Worm (Caenorhabditis elegans) whole organism, midembryonic: Measurements from ENCODE around the gene T28F3.11.

ENCODE experiments used
- T22C8.4 ChIP-seq: fragments of 200-800 bp; sonication (Bioruptor generic); IDR thresholded peaks from 2 replicates; pipeline ENCODE4 v1.3.6; 2022; ENCODE audit warnings: missing genetic modification characterization, missing compliant biosample characterization
- cog-1 ChIP-seq: sonication (generic microtip); optimal IDR thresholded peaks from 2 replicates; lab custom pipeline; 2016; ENCODE audit warnings: missing genetic modification characterization, missing compliant biosample characterization
- flt-1 ChIP-seq: fragments of 200-800 bp; sonication (Bioruptor generic); IDR thresholded peaks from 2 replicates; pipeline ENCODE4 v1.3.6; 2022; ENCODE audit warnings: missing genetic modification characterization, missing compliant biosample characterization
- klf-2 ChIP-seq: fragments of 200-800 bp; sonication (Bioruptor generic); conservative IDR thresholded peaks from 2 replicates; pipeline ENCODE4 v1.3.6; 2022; ENCODE audit warnings: missing genetic modification reagents, missing genetic modification characterization, missing compliant biosample characterization
- med-1 ChIP-seq: sonication (generic microtip); optimal IDR thresholded peaks from 2 replicates; lab custom pipeline; 2017; ENCODE audit warnings: missing genetic modification characterization, mild to moderate bottlenecking, missing compliant biosample characterization, antibody characterized with exemption, missing genetic modification reagents; ENCODE audit not compliant: insufficient read depth
- ref-1 ChIP-seq: fragments of 200-800 bp; sonication (Bioruptor generic); conservative IDR thresholded peaks from 2 replicates; pipeline ENCODE4 v1.3.6; 2022; ENCODE audit warnings: missing genetic modification reagents, missing genetic modification characterization, missing compliant biosample characterization
- tab-1 ChIP-seq: fragments of 200-800 bp; sonication (Bioruptor generic); IDR thresholded peaks from 2 replicates; pipeline ENCODE4 v1.3.6; 2022; ENCODE audit warnings: missing genetic modification characterization, missing compliant biosample characterization
- ztf-23 ChIP-seq: fragments of 200-800 bp; sonication (Bioruptor generic); IDR thresholded peaks from 2 replicates; pipeline ENCODE4 v1.3.6; 2022; ENCODE audit warnings: missing genetic modification reagents, missing genetic modification characterization, missing compliant biosample characterization
- ztf-29 ChIP-seq: fragments of 200-800 bp; sonication (Bioruptor generic); IDR thresholded peaks from 2 replicates; pipeline ENCODE4 v1.3.6; 2022; ENCODE audit warnings: missing genetic modification reagents, missing genetic modification characterization, missing compliant biosample characterization

The T28F3.11 gene

DNA sequence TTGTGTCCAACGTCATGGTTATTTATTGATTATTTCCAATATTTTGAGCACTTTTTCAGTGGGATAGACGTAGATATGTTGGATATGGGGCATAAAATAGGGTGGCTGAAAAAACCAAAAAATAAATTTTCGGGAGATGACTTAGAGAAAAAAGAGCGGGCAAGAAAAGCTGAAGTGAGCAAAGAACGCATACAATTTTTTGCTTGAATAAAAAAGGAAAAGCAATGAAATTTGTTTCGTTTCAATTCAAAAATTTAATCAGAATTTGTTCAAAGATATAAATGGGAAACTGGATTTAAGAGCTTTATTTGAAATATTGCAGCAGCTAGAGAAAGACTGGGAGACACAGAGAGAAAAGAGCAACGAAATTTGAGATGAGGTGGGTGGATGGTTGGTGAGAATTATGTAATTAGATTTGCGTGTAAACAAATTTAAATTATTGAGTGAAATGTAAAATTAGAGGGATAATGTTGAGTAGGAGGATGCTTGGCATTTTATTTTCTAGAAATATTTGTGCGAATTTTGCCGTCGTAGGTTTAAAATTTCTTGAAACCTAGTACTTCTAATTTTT is at the start of gene T28F3.11, which contains the start of gene slc-17.4:
T28F3.11 (minus strand) TSS at position 51 of the 571 bp plus-strand sequence.
slc-17.4 (minus strand) TSS at position 105 of the 571 bp plus-strand sequence.
- no peak for TF ChIP-seq flt-1
- TF ChIP-seq ztf-29 (GFP tag; lab: Robert Waterston, UW) = no peak
- no peak for TF ChIP-seq cog-1 (tag; lab: Kevin White, UChicago)
- TF ChIP-seq ref-1 (GFP tag; lab: Robert Waterston, UW) = no peak
- no peak for TF ChIP-seq ztf-23 (GFP tag; lab: Robert Waterston, UW)
- TF ChIP-seq med-1 (GFP tag; lab: Kevin White, UChicago) = no peak

ce11 chrIV:17341033-17341432 is 49.6 kb upstream of the T28F3.11 start:
- TF ChIP-seq klf-2 (GFP tag; lab: Robert Waterston, UW) (no peak), med-1 (GFP tag; lab: Kevin White, UChicago) (no peak), cog-1 (tag; lab: Kevin White, UChicago) (no peak), ztf-23 (GFP tag; lab: Robert Waterston, UW) (no peak), flt-1 (no peak), T22C8.4 (no peak), ref-1 (GFP tag; lab: Robert Waterston, UW) (no peak), tab-1 (GFP tag; lab: Robert Waterston, UW) (no peak), ztf-29 (GFP tag; lab: Robert Waterston, UW) (no peak)

DNA sequence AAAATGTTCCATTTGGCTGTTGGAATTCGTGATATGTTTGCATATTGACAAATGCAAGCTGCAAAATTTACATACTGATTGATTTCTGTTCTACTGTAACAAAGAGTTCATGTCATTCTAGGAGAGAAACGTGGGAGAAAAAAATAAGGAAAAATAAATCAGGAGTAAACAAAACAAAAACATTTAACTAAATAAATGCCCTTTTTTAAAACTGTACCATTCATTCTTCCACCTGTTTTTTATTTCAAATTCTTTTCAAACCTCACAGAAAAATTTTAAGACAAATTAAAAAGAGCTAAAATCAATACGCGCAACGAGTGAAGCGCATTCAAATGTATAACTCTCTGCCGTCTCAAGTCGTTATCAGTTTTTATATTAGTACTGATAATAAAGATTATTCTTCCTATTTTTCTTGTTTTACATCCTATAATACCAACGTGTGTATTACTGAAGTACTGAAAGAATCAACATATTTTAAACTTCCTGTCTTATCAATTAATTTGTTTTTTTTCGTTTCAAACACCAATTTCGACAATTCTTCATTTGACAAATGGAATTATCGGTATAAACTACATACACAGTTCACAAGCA is 47.5 kb upstream of the T28F3.11 start, which contains the start of gene C49C3.10:
C49C3.10 (minus strand) TSS at position 51 of the 591 bp plus-strand sequence.
- TF ChIP-seq ztf-29 (GFP tag; lab: Robert Waterston, UW) (no peak), klf-2 (GFP tag; lab: Robert Waterston, UW) (no peak), ref-1 (GFP tag; lab: Robert Waterston, UW) (no peak), med-1 (GFP tag; lab: Kevin White, UChicago) (no peak), cog-1 (tag; lab: Kevin White, UChicago) (no peak), flt-1 (no peak), T22C8.4 (no peak), tab-1 (GFP tag; lab: Robert Waterston, UW) (no peak), ztf-23 (GFP tag; lab: Robert Waterston, UW) (no peak)

DNA sequence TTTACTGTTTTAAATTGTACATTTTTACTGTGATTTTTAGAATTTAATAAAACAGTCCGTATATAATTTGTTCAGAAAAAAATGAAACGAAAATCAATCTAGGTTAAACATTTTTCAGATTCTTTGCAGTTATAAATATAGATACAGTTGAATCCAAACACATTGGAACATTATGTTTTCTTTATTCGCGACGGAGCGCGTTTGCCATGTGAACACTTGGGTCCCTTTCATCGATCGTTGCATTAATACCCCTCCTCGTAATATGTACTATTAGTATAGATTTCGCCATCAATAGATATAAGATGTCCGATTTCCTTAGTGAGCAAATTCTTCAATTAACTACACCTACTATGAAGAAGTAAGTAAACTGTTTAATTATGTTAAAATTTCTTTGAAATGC is 43.6 kb upstream of the T28F3.11 start, which contains the start of gene C49C3.8:
C49C3.8 (plus strand) TSS at position 173 of the 400 bp plus-strand sequence.
- TF ChIP-seq ztf-23 (GFP tag; lab: Robert Waterston, UW) (no peak), ref-1 (GFP tag; lab: Robert Waterston, UW) (no peak), flt-1 (no peak), T22C8.4 (no peak), med-1 (GFP tag; lab: Kevin White, UChicago) (no peak), klf-2 (GFP tag; lab: Robert Waterston, UW) (no peak), tab-1 (GFP tag; lab: Robert Waterston, UW) (no peak), ztf-29 (GFP tag; lab: Robert Waterston, UW) (no peak), cog-1 (tag; lab: Kevin White, UChicago) (no peak)

- TF ChIP-seq klf-2 (GFP tag; lab: Robert Waterston, UW) (no peak), ztf-29 (GFP tag; lab: Robert Waterston, UW) (no peak), tab-1 (GFP tag; lab: Robert Waterston, UW) (no peak), cog-1 (tag; lab: Kevin White, UChicago) (no peak), T22C8.4 (no peak), flt-1 (no peak), ref-1 (GFP tag; lab: Robert Waterston, UW) (no peak), ztf-23 (GFP tag; lab: Robert Waterston, UW) (no peak), med-1 (GFP tag; lab: Kevin White, UChicago) (no peak)
Observed at ce11 chrIV:17333542-17334281, 42.2 kb upstream of the T28F3.11 start, which contains the start of gene C49C3.15. Gene C49C3.15 (plus strand): TSS chrIV:17334231.

ce11 chrIV:17332261-17332660 is 40.8 kb upstream of the T28F3.11 start, which contains the start of gene C49C3.7:
Gene C49C3.7 (plus strand): TSS chrIV:17332561.
- TF ChIP-seq ztf-23 (GFP tag; lab: Robert Waterston, UW) (no peak), ref-1 (GFP tag; lab: Robert Waterston, UW) (no peak), T22C8.4 (no peak), flt-1 (no peak), cog-1 (tag; lab: Kevin White, UChicago) (no peak), ztf-29 (GFP tag; lab: Robert Waterston, UW) (no peak), klf-2 (GFP tag; lab: Robert Waterston, UW) (no peak), med-1 (GFP tag; lab: Kevin White, UChicago) (no peak), tab-1 (GFP tag; lab: Robert Waterston, UW) (no peak)

DNA sequence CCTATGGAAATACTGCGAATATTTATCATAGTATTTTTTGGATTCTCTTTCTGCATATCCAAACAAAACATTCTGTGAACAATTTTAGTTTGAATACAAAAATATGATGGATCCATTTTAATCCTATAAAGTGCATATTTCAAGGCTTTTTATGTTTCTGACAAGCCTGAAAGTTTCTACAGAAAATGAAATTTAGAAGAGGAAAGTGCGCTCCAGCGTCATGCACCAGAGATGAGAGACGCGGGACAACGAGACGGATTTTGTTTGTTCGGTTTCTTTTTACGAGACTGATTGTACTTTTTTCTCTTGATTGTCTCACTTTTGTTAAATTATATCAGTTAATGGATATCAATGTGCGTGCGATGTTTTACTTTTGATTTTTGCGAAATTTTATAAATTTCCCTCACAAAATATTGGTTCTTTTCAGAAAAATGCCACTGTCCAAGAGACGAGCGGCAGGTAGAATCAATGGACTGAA is 39.7 kb upstream of the T28F3.11 start, which contains the start of gene C49C3.6:
C49C3.6 (plus strand) TSS at position 428 of the 478 bp plus-strand sequence.
- TF ChIP-seq flt-1 = no peak
- TF ChIP-seq med-1 (GFP tag; lab: Kevin White, UChicago) = no peak
- TF ChIP-seq cog-1 (tag; lab: Kevin White, UChicago) = no peak
- no peak for TF ChIP-seq tab-1 (GFP tag; lab: Robert Waterston, UW)
- TF ChIP-seq T22C8.4 = no peak
- no peak for TF ChIP-seq ref-1 (GFP tag; lab: Robert Waterston, UW)
- no peak for TF ChIP-seq ztf-23 (GFP tag; lab: Robert Waterston, UW)

DNA sequence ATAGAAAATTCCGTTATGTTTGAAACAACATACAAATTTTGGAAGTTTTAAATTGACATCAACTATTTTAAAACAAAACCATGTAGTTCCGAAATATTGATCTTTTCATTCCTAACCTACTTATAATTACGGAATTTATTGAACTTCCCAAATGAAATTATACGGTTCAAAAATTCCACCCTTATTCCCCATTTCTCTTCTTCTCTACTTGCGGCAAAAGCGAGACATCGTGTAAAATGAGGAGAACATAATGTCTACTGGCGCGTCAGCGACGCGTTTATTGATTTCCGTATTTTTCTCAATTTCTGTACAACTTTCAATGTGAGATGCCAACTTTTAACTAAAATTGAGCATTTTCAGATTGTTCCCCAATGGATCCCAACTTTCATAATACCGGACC is 37.4 kb upstream of the T28F3.11 start, which contains the start of gene ceh-88:
ceh-88 (plus strand) TSS at position 355 of the 400 bp plus-strand sequence.
- TF ChIP-seq cog-1 (tag; lab: Kevin White, UChicago) = no peak
- TF ChIP-seq ztf-29 (GFP tag; lab: Robert Waterston, UW) = no peak
- TF ChIP-seq tab-1 (GFP tag; lab: Robert Waterston, UW) = no peak
- TF ChIP-seq ref-1 (GFP tag; lab: Robert Waterston, UW) = no peak
- no peak for TF ChIP-seq ztf-23 (GFP tag; lab: Robert Waterston, UW)
- no peak for TF ChIP-seq med-1 (GFP tag; lab: Kevin White, UChicago)
- TF ChIP-seq klf-2 (GFP tag; lab: Robert Waterston, UW) = no peak
- no peak for TF ChIP-seq T22C8.4
- no peak for TF ChIP-seq flt-1
